Worm (Caenorhabditis elegans) whole organism, L4 larva: ENCODE results near the gene gtf-2H5.
A peak's percentile ranks its signal among the peaks of the same experiment; 100 is the strongest.

Source experiments
- D1046.2 ChIP-seq: fragments of 200-800 bp; sonication (Bioruptor generic); IDR thresholded peaks from 2 replicates; pipeline ENCODE4 v1.3.6; 2022; ENCODE audit warnings: missing genetic modification characterization, missing compliant biosample characterization
- F37D6.2 ChIP-seq: sonication (generic microtip); optimal IDR thresholded peaks from 2 replicates; lab custom pipeline; 2016; ENCODE audit warnings: mild to moderate bottlenecking, missing genetic modification characterization, missing compliant biosample characterization
- T26A8.4 ChIP-seq: fragments of 200-800 bp; sonication (Bioruptor generic); IDR thresholded peaks from 2 replicates; pipeline ENCODE4 v1.3.6; 2022; ENCODE audit warnings: missing genetic modification characterization, missing compliant biosample characterization
- Y75B8A.6 ChIP-seq: fragments of 200-800 bp; sonication (Bioruptor generic); IDR thresholded peaks from 2 replicates; pipeline ENCODE4 v1.3.6; 2022; ENCODE audit warnings: missing genetic modification reagents, missing genetic modification characterization, missing compliant biosample characterization
- aha-1 ChIP-seq: fragments of 150-350 bp; peaks from one replicate; lab custom pipeline; 2014; ENCODE audit warnings: missing biosample characterization, missing genetic modification characterization
- arid-1 ChIP-seq: fragments of 200-800 bp; sonication (Bioruptor generic); conservative IDR thresholded peaks from 2 replicates; pipeline ENCODE4 v1.3.6; 2022; ENCODE audit warnings: missing genetic modification reagents, missing genetic modification characterization, missing compliant biosample characterization
- ceh-20 ChIP-seq: fragments of 200-800 bp; sonication (Bioruptor generic); IDR thresholded peaks from 2 replicates; pipeline ENCODE4 v1.3.6; 2022; ENCODE audit warnings: missing genetic modification reagents, missing genetic modification characterization, missing compliant biosample characterization
- ctbp-1 ChIP-seq: fragments of 200-800 bp; sonication (Bioruptor generic); IDR thresholded peaks from 2 replicates; pipeline ENCODE4 v1.3.6; 2022; ENCODE audit warnings: missing genetic modification reagents, missing genetic modification characterization, missing compliant biosample characterization
- daf-12 ChIP-seq: fragments of 150-350 bp; optimal IDR thresholded peaks from 2 replicates; lab custom pipeline; 2014; ENCODE audit warnings: missing biosample characterization, missing genetic modification reagents, missing genetic modification characterization
- daf-16 ChIP-seq, 3 experiments: sonication (generic microtip); optimal IDR thresholded peaks; 2 replicates each; lab custom pipeline; 2016 to 2017; ENCODE audit warnings: missing genetic modification characterization in 3 of 3, missing genetic modification reagents in 3 of 3, mild to moderate bottlenecking in 2 of 3, missing compliant biosample characterization in 2 of 3, missing biosample characterization in 1 of 3, moderate library complexity in 1 of 3
- dmd-6 ChIP-seq: fragments of 200-800 bp; sonication (Bioruptor generic); IDR thresholded peaks from 2 replicates; pipeline ENCODE4 v1.3.6; 2022; ENCODE audit warnings: missing genetic modification reagents, missing genetic modification characterization, missing compliant biosample characterization
- dmd-9 ChIP-seq: fragments of 200-800 bp; sonication (Bioruptor generic); IDR thresholded peaks from 2 replicates; pipeline ENCODE4 v1.3.6; 2022; ENCODE audit warnings: missing genetic modification reagents, missing genetic modification characterization, missing compliant biosample characterization
- egl-43 ChIP-seq: fragments of 200-800 bp; sonication (Bioruptor generic); IDR thresholded peaks from 2 replicates; pipeline ENCODE4 v1.3.6; 2022; ENCODE audit warnings: missing genetic modification reagents, missing genetic modification characterization, missing compliant biosample characterization
- gei-8 ChIP-seq: fragments of 200-800 bp; sonication (Bioruptor generic); optimal IDR thresholded peaks from 2 replicates; lab custom pipeline; 2018; ENCODE audit warnings: mild to moderate bottlenecking, missing genetic modification characterization, missing compliant biosample characterization
- hmg-1.1 ChIP-seq: fragments of 200-800 bp; sonication (Bioruptor generic); IDR thresholded peaks from 2 replicates; pipeline ENCODE4 v1.3.6; 2022; ENCODE audit warnings: missing genetic modification reagents, missing genetic modification characterization, missing compliant biosample characterization
- lim-7 ChIP-seq: fragments of 200-800 bp; sonication (Bioruptor generic); IDR thresholded peaks from 2 replicates; pipeline ENCODE4 v1.3.6; 2022; ENCODE audit warnings: missing genetic modification characterization, missing compliant biosample characterization
- lin-1 ChIP-seq: fragments of 200-800 bp; sonication (Bioruptor generic); IDR thresholded peaks from 2 replicates; pipeline ENCODE4 v1.3.6; 2022; ENCODE audit warnings: missing genetic modification reagents, missing genetic modification characterization, missing compliant biosample characterization
- lin-15B ChIP-seq: fragments of 150-350 bp; sonication (generic microtip); optimal IDR thresholded peaks from 3 replicates; lab custom pipeline; 2014; ENCODE audit warnings: missing biosample characterization, missing genetic modification characterization
- lir-3 ChIP-seq: sonication (generic microtip); optimal IDR thresholded peaks from 2 replicates; lab custom pipeline; 2016; ENCODE audit warnings: mild to moderate bottlenecking, missing genetic modification characterization, missing compliant biosample characterization
- lsy-2 ChIP-seq, 2 experiments: fragments of 150-350 bp in 1 of 2; sonication (generic microtip) in 1 of 2; optimal IDR thresholded peaks; 2 replicates each; lab custom pipeline; 2014 to 2017; ENCODE audit warnings: missing biosample characterization in 2 of 2, missing genetic modification characterization in 2 of 2
- madf-9 ChIP-seq: fragments of 200-800 bp; sonication (Bioruptor generic); conservative IDR thresholded peaks from 2 replicates; pipeline ENCODE4 v1.3.6; 2022; ENCODE audit warnings: missing genetic modification reagents, missing genetic modification characterization, missing compliant biosample characterization
- mdt-29 ChIP-seq: fragments of 200-800 bp; sonication (Bioruptor generic); IDR thresholded peaks from 2 replicates; pipeline ENCODE4 v1.3.6; 2022; ENCODE audit warnings: missing genetic modification reagents, missing genetic modification characterization, missing compliant biosample characterization
- mxl-3 ChIP-seq: fragments of 200-800 bp; sonication (Bioruptor generic); optimal IDR thresholded peaks from 2 replicates; lab custom pipeline; 2018; ENCODE audit warnings: mild to moderate bottlenecking, missing genetic modification characterization, missing compliant biosample characterization
- nhr-10 ChIP-seq: fragments of 150-350 bp; optimal IDR thresholded peaks from 2 replicates; lab custom pipeline; 2014; ENCODE audit warnings: missing biosample characterization, missing genetic modification characterization
- nhr-102 ChIP-seq: sonication (generic microtip); optimal IDR thresholded peaks from 2 replicates; lab custom pipeline; 2016; ENCODE audit warnings: mild to moderate bottlenecking, missing genetic modification characterization, moderate library complexity, missing compliant biosample characterization
- nhr-111 ChIP-seq: fragments of 200-800 bp; sonication (Bioruptor generic); optimal IDR thresholded peaks from 2 replicates; lab custom pipeline; 2018; ENCODE audit warnings: mild to moderate bottlenecking, missing genetic modification characterization, missing compliant biosample characterization
- nhr-237 ChIP-seq: sonication (generic microtip); optimal IDR thresholded peaks from 2 replicates; lab custom pipeline; 2017; ENCODE audit warnings: missing biosample characterization, missing genetic modification characterization
- nhr-25 ChIP-seq: sonication (generic microtip); optimal IDR thresholded peaks from 2 replicates; lab custom pipeline; 2017; ENCODE audit warnings: missing genetic modification characterization, mild to moderate bottlenecking, missing compliant biosample characterization, antibody characterized with exemption, moderate library complexity, borderline replicate concordance; ENCODE audit not compliant: insufficient read depth
- nhr-41 ChIP-seq: fragments of 200-800 bp; sonication (Bioruptor generic); IDR thresholded peaks from 2 replicates; pipeline ENCODE4 v1.3.6; 2022; ENCODE audit warnings: missing genetic modification reagents, missing genetic modification characterization, missing compliant biosample characterization
- nhr-48 ChIP-seq: sonication (generic microtip); optimal IDR thresholded peaks from 2 replicates; lab custom pipeline; 2016; ENCODE audit warnings: mild to moderate bottlenecking, missing genetic modification characterization, missing compliant biosample characterization
- pha-4 ChIP-seq, 2 experiments: fragments of 150-350 bp in 1 of 2; fragments of 200-800 bp in 1 of 2; sonication (Bioruptor generic) in 1 of 2; IDR thresholded peaks in 1 of 2; optimal IDR thresholded peaks in 1 of 2; 2 replicates each; pipeline versions ENCODE4 v1.3.6 to Lab custom; 2014 to 2022; ENCODE audit warnings: missing genetic modification characterization in 2 of 2, missing genetic modification reagents in 2 of 2, missing biosample characterization in 1 of 2, missing compliant biosample characterization in 1 of 2
- php-3 ChIP-seq: fragments of 200-800 bp; sonication (Bioruptor generic); IDR thresholded peaks from 2 replicates; pipeline ENCODE4 v1.3.6; 2022; ENCODE audit warnings: missing genetic modification reagents, missing genetic modification characterization, missing compliant biosample characterization
- pqm-1 ChIP-seq: sonication (generic microtip); optimal IDR thresholded peaks from 2 replicates; lab custom pipeline; 2017; ENCODE audit warnings: missing biosample characterization, missing genetic modification characterization
- saeg-2 ChIP-seq: fragments of 200-800 bp; sonication (Bioruptor generic); IDR thresholded peaks from 2 replicates; pipeline ENCODE4 v1.3.6; 2022; ENCODE audit warnings: missing genetic modification reagents, missing genetic modification characterization, missing compliant biosample characterization
- spr-1 ChIP-seq: sonication (generic microtip); optimal IDR thresholded peaks from 2 replicates; lab custom pipeline; 2016; ENCODE audit warnings: mild to moderate bottlenecking, missing genetic modification characterization, missing compliant biosample characterization
- spr-3 ChIP-seq: fragments of 200-800 bp; sonication (Bioruptor generic); optimal IDR thresholded peaks from 2 replicates; lab custom pipeline; 2018; ENCODE audit warnings: mild to moderate bottlenecking, missing genetic modification characterization, missing compliant biosample characterization
- tag-97 ChIP-seq: fragments of 200-800 bp; sonication (Bioruptor generic); IDR thresholded peaks from 2 replicates; pipeline ENCODE4 v1.3.6; 2022; ENCODE audit warnings: missing genetic modification characterization, missing compliant biosample characterization
- tra-1 ChIP-seq: fragments of 200-800 bp; sonication (Bioruptor generic); IDR thresholded peaks from 2 replicates; pipeline ENCODE4 v1.3.6; 2022; ENCODE audit warnings: missing genetic modification reagents, missing genetic modification characterization, missing compliant biosample characterization
- unc-62 ChIP-seq, 3 experiments: fragments of 150-350 bp in 1 of 3; sonication (generic microtip); optimal IDR thresholded peaks in 2 of 3; peaks in 1 of 3; 1 replicate in 1 of 3; 2 replicates in 2 of 3; lab custom pipeline; 2014 to 2017; ENCODE audit warnings: missing biosample characterization in 3 of 3, missing genetic modification characterization in 3 of 3, missing genetic modification reagents in 3 of 3, missing genotype in 1 of 3
- zip-11 ChIP-seq: fragments of 200-800 bp; sonication (Bioruptor generic); IDR thresholded peaks from 2 replicates; pipeline ENCODE4 v1.3.6; 2022; ENCODE audit warnings: missing genetic modification characterization, missing compliant biosample characterization
- ztf-7 ChIP-seq: fragments of 150-350 bp; optimal IDR thresholded peaks from 2 replicates; lab custom pipeline; 2014; ENCODE audit warnings: missing biosample characterization, missing genetic modification characterization

gtf-2H5 gene

ce11 chrIII:541766-542165 lies 35.6 kb downstream of the gtf-2H5 start, which contains the start of gene T22F7.1:
T22F7.1 (plus strand) TSS chrIII:542066.
- no peak for TF ChIP-seq F37D6.2 (tag; lab: Kevin White, UChicago)
- no peak for TF ChIP-seq zip-11 (GFP tag; lab: Robert Waterston, UW)
- no peak for TF ChIP-seq daf-12 (tag; lab: Kevin White, UChicago)
- no peak for TF ChIP-seq nhr-237 (tag; lab: Kevin White, UChicago)
- no peak for TF ChIP-seq lin-1
- TF ChIP-seq madf-9: no peak
- no peak for TF ChIP-seq daf-16 (GFP tag; optimal IDR thresholded peaks at IDR 0.05; lab: Kevin White, UChicago)
- TF ChIP-seq daf-16 (tag; optimal IDR thresholded peaks at IDR 0.05; lab: Kevin White, UChicago): no peak
- TF ChIP-seq lir-3: no peak
- TF ChIP-seq tag-97 (GFP tag; lab: Robert Waterston, UW): no peak
- TF ChIP-seq D1046.2: no peak
- TF ChIP-seq nhr-10 (tag; lab: Kevin White, UChicago): no peak
- TF ChIP-seq ctbp-1: no peak
- no peak for TF ChIP-seq nhr-111
- no peak for TF ChIP-seq nhr-25
- no peak for TF ChIP-seq php-3 (GFP tag; lab: Robert Waterston, UW)
- TF ChIP-seq nhr-41 (GFP tag; lab: Robert Waterston, UW): no peak

- TF ChIP-seq gei-8 (no peak), aha-1 (peak; percentile 92)
- TF ChIP-seq, all 104 proteins: peak for 1
These were observed 40.3 kb downstream of the gtf-2H5 start for ce11 chrIII:537054-537453.

ce11 chrIII:536297-536696 lies 41.1 kb downstream of the gtf-2H5 start:
- TF ChIP-seq egl-43 (GFP tag; lab: Robert Waterston, UW): 0 out of 2 replicates have a peak, but pooled peaks have one; percentile 17

ce11 chrIII:535266-536107 lies 41.9 kb downstream of the gtf-2H5 start:
- TF ChIP-seq nhr-25 (no peak), hmg-1.1 (GFP tag; lab: Robert Waterston, UW) (peak; percentile 61), Y75B8A.6 (no peak), ztf-7 (peak; percentile 16), pqm-1 (tag; lab: Kevin White, UChicago) (peak; percentile 41), lin-15B (tag; lab: Kevin White, UChicago) (no peak), T26A8.4 (GFP tag; lab: Robert Waterston, UW) (peak; percentile 76), spr-1 (tag; lab: Kevin White, UChicago) (peak; percentile 55), D1046.2 (peak; percentile 43; the same call in 1 of the 2 replicates), nhr-48 (tag; lab: Kevin White, UChicago) (peak; percentile 61), ceh-20 (peak; percentile 59; the same call in 1 of the 2 replicates), tra-1 (GFP tag; lab: Robert Waterston, UW) (peak; percentile 72; the same call in 1 of the 2 replicates), madf-9 (0 out of 2 replicates have a peak, but pooled peaks have one; percentile 54), saeg-2 (0 out of 2 replicates have a peak, but pooled peaks have one; percentile 42), mxl-3 (GFP tag; lab: Kevin White, UChicago) (peak; percentile 11), arid-1 (GFP tag; lab: Robert Waterston, UW) (peak; percentile 55; the same call in 1 of the 2 replicates), daf-12 (tag; lab: Kevin White, UChicago) (no peak), lim-7 (GFP tag; lab: Robert Waterston, UW) (peak; percentile 74), spr-3 (GFP tag; lab: Kevin White, UChicago) (peak; percentile 64), dmd-9 (GFP tag; lab: Robert Waterston, UW) (peak; percentile 54; the same call in 1 of the 2 replicates), ctbp-1 (0 out of 2 replicates have a peak, but pooled peaks have one; percentile 28), dmd-6 (GFP tag; lab: Robert Waterston, UW) (peak; percentile 84), nhr-102 (tag; lab: Kevin White, UChicago) (peak; percentile 51), php-3 (GFP tag; lab: Robert Waterston, UW) (peak; percentile 88), pha-4 (GFP tag; IDR thresholded peaks at IDR 0.05; lab: Robert Waterston, UW) (peak; percentile 71; the same call in 1 of the 2 replicates), pha-4 (tag; optimal IDR thresholded peaks at IDR 0.05; lab: Kevin White, UChicago) (no peak), lsy-2 (tag; optimal IDR thresholded peaks at IDR 0.05; lab: Kevin White, UChicago) (peak in 1 of 2 experiments; percentile 49), mdt-29 (GFP tag; lab: Robert Waterston, UW) (no peak), unc-62 (GFP tag; optimal IDR thresholded peaks at IDR 0.05 in 1 of 2; lab: Kevin White, UChicago) (peak in 1 of 2 experiments; percentile 64), unc-62 (tag; optimal IDR thresholded peaks at IDR 0.05; lab: Kevin White, UChicago) (no peak)
